ENCODE assay signal across 2 fruit fly cellular contexts in the genomic region with DNA sequence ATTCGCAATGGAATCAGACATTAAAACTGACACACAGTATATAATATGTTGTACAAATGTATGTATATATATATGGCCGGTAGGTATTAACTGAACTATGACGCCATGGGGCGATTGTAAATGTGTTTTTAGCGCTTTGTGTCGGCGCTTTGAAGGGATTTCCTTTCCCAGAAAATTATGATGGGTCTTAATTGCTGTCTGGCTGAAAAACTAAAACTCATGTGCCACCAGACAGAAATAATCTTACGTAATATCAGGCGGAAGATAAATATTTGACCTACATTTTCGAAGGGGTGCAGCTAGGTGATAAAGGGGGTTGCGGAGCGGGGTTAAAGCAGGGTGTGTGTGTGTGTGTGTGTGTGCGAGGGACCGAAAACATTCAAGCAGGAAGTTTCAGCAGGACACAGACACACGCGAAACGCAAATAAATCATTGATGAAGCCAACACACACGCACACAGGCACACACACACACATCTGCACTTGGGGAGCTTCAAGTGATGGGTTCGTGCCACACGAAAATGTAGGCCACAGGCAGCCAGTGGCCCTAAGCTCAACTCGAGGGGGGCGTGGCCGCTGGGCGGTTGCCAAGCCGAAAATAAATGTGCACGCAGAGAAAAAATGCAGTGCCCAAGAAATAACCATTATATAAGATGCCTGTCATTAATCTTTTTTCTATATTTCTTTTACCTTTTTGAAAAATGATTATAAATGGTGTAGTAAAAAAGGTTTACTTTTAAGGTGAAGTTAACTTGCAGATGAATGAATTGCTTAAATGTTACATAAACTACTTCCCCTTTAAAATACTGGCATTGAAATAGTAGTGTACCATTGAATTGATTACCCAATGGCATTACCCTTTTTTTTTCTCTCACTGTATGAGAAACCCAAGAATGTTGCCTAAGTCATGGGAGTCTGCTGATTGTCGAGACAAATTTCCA.
TF ChIP-seq lines count a peak whose summit lies in the region.

No protein-coding gene starts in this region.

TF ChIP-seq in whole organism, embryonic, 481 proteins besides CTCF, POLR2A, EP300 and RAD21 (continued from another document and continues in another):
- TF ChIP-seq CG6813 (GFP tag; optimal IDR thresholded peaks at IDR 0.05; lab: Kevin White, UChicago), result peak; percentile 29
- peak; percentile 3 for TF ChIP-seq CG12236 (GFP tag; optimal IDR thresholded peaks at IDR 0.05; lab: Kevin White, UChicago)
- TF ChIP-seq ftz-f1 (GFP tag; optimal IDR thresholded peaks at IDR 0.05; lab: Kevin White, UChicago), result no peak
- no peak for TF ChIP-seq pan (optimal IDR thresholded peaks at IDR 0.05; lab: Kevin White, UChicago)
- TF ChIP-seq pan (GFP tag; optimal IDR thresholded peaks at IDR 0.05 in 1 of 2, IDR thresholded peaks at IDR 0.05 in 1 of 2), result peak in 1 of 2 experiments; percentile 51
- TF ChIP-seq Bdp1 (GFP tag; optimal IDR thresholded peaks at IDR 0.05; lab: Kevin White, UChicago), result peak; percentile 20
- TF ChIP-seq Optix (GFP tag; IDR thresholded peaks at IDR 0.05; lab: Robert Waterston, UW), result no peak
- TF ChIP-seq CG17359 (tag; optimal IDR thresholded peaks at IDR 0.05; lab: Kevin White, UChicago), result peak; percentile 60
- no peak; the same call in 2 of the 3 replicates for TF ChIP-seq croc (GFP tag; conservative IDR thresholded peaks at IDR 0.05; lab: Robert Waterston, UW)
- peak; percentile 55; the same call in 1 of the 2 replicates for TF ChIP-seq esg (GFP tag; conservative IDR thresholded peaks at IDR 0.05; lab: Robert Waterston, UW)
- peak; percentile 2 for TF ChIP-seq Dip3 (GFP tag; optimal IDR thresholded peaks at IDR 0.05; lab: Kevin White, UChicago)
- peak; percentile 44 for TF ChIP-seq CG14710 (tag; optimal IDR thresholded peaks at IDR 0.05; lab: Kevin White, UChicago)
- TF ChIP-seq Bteb2 (GFP tag; optimal IDR thresholded peaks at IDR 0.05; lab: Kevin White, UChicago), result peak; percentile 44
- TF ChIP-seq Camta (GFP tag; optimal IDR thresholded peaks at IDR 0.05; lab: Kevin White, UChicago), result peak; percentile 49
- no peak for TF ChIP-seq fd102C (GFP tag; optimal IDR thresholded peaks at IDR 0.05; lab: Kevin White, UChicago)
- no peak for TF ChIP-seq D (optimal IDR thresholded peaks at IDR 0.05; lab: Kevin White, UChicago)
- peak; percentile 30 for TF ChIP-seq D (GFP tag; optimal IDR thresholded peaks at IDR 0.05; lab: Kevin White, UChicago)
- TF ChIP-seq Elba2 (GFP tag; optimal IDR thresholded peaks at IDR 0.05; lab: Kevin White, UChicago), result no peak
- peak; percentile 35; the same call in 2 of the 3 replicates for TF ChIP-seq tgo (GFP tag; IDR thresholded peaks at IDR 0.05; lab: Robert Waterston, UW)
- peak; percentile 9 for TF ChIP-seq Atf3 (GFP tag; optimal IDR thresholded peaks at IDR 0.05; lab: Kevin White, UChicago)
- TF ChIP-seq Blimp-1 (GFP tag; optimal IDR thresholded peaks at IDR 0.05; lab: Kevin White, UChicago), result peak; percentile 68
- peak; percentile 56 for TF ChIP-seq Meics (GFP tag; optimal IDR thresholded peaks at IDR 0.05; lab: Kevin White, UChicago)
- peak; percentile 41 for TF ChIP-seq CG17385 (GFP tag; optimal IDR thresholded peaks at IDR 0.05; lab: Kevin White, UChicago)
- TF ChIP-seq Abd-B (GFP tag; optimal IDR thresholded peaks at IDR 0.05; lab: Kevin White, UChicago), result peak; percentile 65
- TF ChIP-seq CG8944 (GFP tag; optimal IDR thresholded peaks at IDR 0.05; lab: Kevin White, UChicago), result peak; percentile 21
- peak; percentile 4 for TF ChIP-seq CG2116 (GFP tag; optimal IDR thresholded peaks at IDR 0.05; lab: Kevin White, UChicago)
- TF ChIP-seq tap (tag; optimal IDR thresholded peaks at IDR 0.05; lab: Kevin White, UChicago), result peak; percentile 5
- peak; percentile 53 for TF ChIP-seq CG4424 (GFP tag; optimal IDR thresholded peaks at IDR 0.05; lab: Kevin White, UChicago)
- peak; percentile 62 for TF ChIP-seq az2 (GFP tag; optimal IDR thresholded peaks at IDR 0.05; lab: Kevin White, UChicago)
- TF ChIP-seq Xbp1 (GFP tag; optimal IDR thresholded peaks at IDR 0.05; lab: Kevin White, UChicago), result peak; percentile 60
- peak; percentile 54 for TF ChIP-seq CG31441 (GFP tag; IDR thresholded peaks at IDR 0.05; lab: Robert Waterston, UW)
- peak; percentile 20 for TF ChIP-seq tin (GFP tag; optimal IDR thresholded peaks at IDR 0.05; lab: Kevin White, UChicago)
- TF ChIP-seq Fer2 (tag; optimal IDR thresholded peaks at IDR 0.05; lab: Kevin White, UChicago), result peak; percentile 15
- no peak for TF ChIP-seq al (GFP tag; IDR thresholded peaks at IDR 0.05; lab: Robert Waterston, UW)
- TF ChIP-seq CG18619 (GFP tag; optimal IDR thresholded peaks at IDR 0.05; lab: Kevin White, UChicago), result peak; percentile 5
- no peak for TF ChIP-seq CG1024 (GFP tag; IDR thresholded peaks at IDR 0.05; lab: Robert Waterston, UW)
- TF ChIP-seq CG15514 (GFP tag; optimal IDR thresholded peaks at IDR 0.05; lab: Kevin White, UChicago), result peak; percentile 14
- peak; percentile 63 for TF ChIP-seq unpg (GFP tag; optimal IDR thresholded peaks at IDR 0.05; lab: Kevin White, UChicago)
- peak; percentile 51 for TF ChIP-seq Sox100B (GFP tag; optimal IDR thresholded peaks at IDR 0.05; lab: Kevin White, UChicago)
- peak; percentile 10 for TF ChIP-seq pnt (GFP tag; optimal IDR thresholded peaks at IDR 0.05; lab: Kevin White, UChicago)
- peak; percentile 34 for TF ChIP-seq CG4854 (GFP tag; optimal IDR thresholded peaks at IDR 0.05; lab: Kevin White, UChicago)
- TF ChIP-seq Hr3 (GFP tag; optimal IDR thresholded peaks at IDR 0.05; lab: Kevin White, UChicago), result peak; percentile 46
- peak; percentile 44 for TF ChIP-seq sisA (GFP tag; IDR thresholded peaks at IDR 0.05; lab: Robert Waterston, UW)
- TF ChIP-seq CG3065 (GFP tag; optimal IDR thresholded peaks at IDR 0.05; lab: Kevin White, UChicago), result peak; percentile 16
- TF ChIP-seq CG33213 (GFP tag; optimal IDR thresholded peaks at IDR 0.05; lab: Kevin White, UChicago), result no peak
- peak; percentile 48 for TF ChIP-seq sd (tag; optimal IDR thresholded peaks at IDR 0.05; lab: Kevin White, UChicago)
- TF ChIP-seq ase (GFP tag; IDR thresholded peaks at IDR 0.05; lab: Robert Waterston, UW), result no peak
- no peak for TF ChIP-seq HLH4C (GFP tag; IDR thresholded peaks at IDR 0.05; lab: Robert Waterston, UW; ENCODE audit: partially characterized antibody)
- peak; percentile 47 for TF ChIP-seq chn (GFP tag; optimal IDR thresholded peaks at IDR 0.05; lab: Kevin White, UChicago)
- TF ChIP-seq otp (GFP tag; IDR thresholded peaks at IDR 0.05; lab: Robert Waterston, UW), result no peak
- peak; percentile 12 for TF ChIP-seq her (GFP tag; optimal IDR thresholded peaks at IDR 0.05; lab: Kevin White, UChicago)
- TF ChIP-seq CG12299 (tag; optimal IDR thresholded peaks at IDR 0.05; lab: Kevin White, UChicago), result no peak
- peak; percentile 10 for TF ChIP-seq CG8089 (GFP tag; optimal IDR thresholded peaks at IDR 0.05; lab: Kevin White, UChicago)
- TF ChIP-seq Ada2b (GFP tag; IDR thresholded peaks at IDR 0.05; lab: Robert Waterston, UW), result 0 out of 2 replicates have a peak, but pooled peaks have one; percentile 15
- TF ChIP-seq CG10979 (tag; optimal IDR thresholded peaks at IDR 0.05; lab: Kevin White, UChicago), result peak; percentile 68
- TF ChIP-seq CG15269 (tag; optimal IDR thresholded peaks at IDR 0.05; lab: Kevin White, UChicago), result peak; percentile 61
- peak; percentile 79 for TF ChIP-seq dmrt99B (tag; optimal IDR thresholded peaks at IDR 0.05; lab: Kevin White, UChicago)
- peak; percentile 43 for TF ChIP-seq en (GFP tag; optimal IDR thresholded peaks at IDR 0.05; lab: Kevin White, UChicago)
- TF ChIP-seq gsb (GFP tag; IDR thresholded peaks at IDR 0.05; lab: Robert Waterston, UW), result peak; percentile 24; the same call in 1 of the 2 replicates

TF ChIP-seq in whole organism, prepupa, 60 proteins besides CTCF, POLR2A, EP300 and RAD21 (continued from another document):
- TF ChIP-seq fkh (GFP tag; optimal IDR thresholded peaks at IDR 0.05; lab: Kevin White, UChicago), result no peak
- no peak for TF ChIP-seq CG9139 (GFP tag; optimal IDR thresholded peaks at IDR 0.05; lab: Kevin White, UChicago)
- TF ChIP-seq CG6792 (GFP tag; optimal IDR thresholded peaks at IDR 0.05; lab: Kevin White, UChicago), result peak; percentile 7
- TF ChIP-seq Sox14 (GFP tag; optimal IDR thresholded peaks at IDR 0.05; lab: Kevin White, UChicago), result peak; percentile 59
- TF ChIP-seq Lpt (GFP tag; optimal IDR thresholded peaks at IDR 0.05; lab: Kevin White, UChicago), result peak; percentile 21
- peak; percentile 26 for TF ChIP-seq Smox (GFP tag; optimal IDR thresholded peaks at IDR 0.05; lab: Kevin White, UChicago)
- TF ChIP-seq achi (GFP tag; optimal IDR thresholded peaks at IDR 0.05; lab: Kevin White, UChicago), result peak; percentile 57
- peak; percentile 61 for TF ChIP-seq Gug (GFP tag; IDR thresholded peaks at IDR 0.05; lab: Robert Waterston, UW)
- TF ChIP-seq fd59A (GFP tag; optimal IDR thresholded peaks at IDR 0.05; lab: Kevin White, UChicago), result no peak
- TF ChIP-seq CG31627 (GFP tag; optimal IDR thresholded peaks at IDR 0.05; lab: Kevin White, UChicago), result peak; percentile 37
- peak; percentile 60 for TF ChIP-seq CG4318 (GFP tag; optimal IDR thresholded peaks at IDR 0.05; lab: Kevin White, UChicago)
- peak; percentile 39 for TF ChIP-seq Hr39 (GFP tag; optimal IDR thresholded peaks at IDR 0.05; lab: Kevin White, UChicago)
- TF ChIP-seq Ets21C (GFP tag; optimal IDR thresholded peaks at IDR 0.05; lab: Kevin White, UChicago), result peak; percentile 13
- peak; percentile 48 for TF ChIP-seq lz (GFP tag; optimal IDR thresholded peaks at IDR 0.05; lab: Kevin White, UChicago)
- TF ChIP-seq eg (GFP tag; IDR thresholded peaks at IDR 0.05; lab: Robert Waterston, UW), result peak; percentile 40; the same call in 2 of the 3 replicates
- peak; percentile 52; the same call in 1 of the 2 replicates for TF ChIP-seq CG11294 (GFP tag; IDR thresholded peaks at IDR 0.05; lab: Robert Waterston, UW)
- no peak for TF ChIP-seq fd85E (GFP tag; optimal IDR thresholded peaks at IDR 0.05; lab: Kevin White, UChicago)
- TF ChIP-seq spab (GFP tag; optimal IDR thresholded peaks at IDR 0.05; lab: Kevin White, UChicago), result peak; percentile 10
- TF ChIP-seq CG6808 (GFP tag; optimal IDR thresholded peaks at IDR 0.05; lab: Kevin White, UChicago), result peak; percentile 2
- peak in 1 of 2 experiments; percentile 71 for TF ChIP-seq salr (GFP tag; optimal IDR thresholded peaks at IDR 0.05; lab: Kevin White, UChicago)
- TF ChIP-seq CG3032 (tag; optimal IDR thresholded peaks at IDR 0.05; lab: Kevin White, UChicago), result peak; percentile 43
- TF ChIP-seq CG11762 (GFP tag; optimal IDR thresholded peaks at IDR 0.05; lab: Kevin White, UChicago; ENCODE audit: insufficient read depth), result peak; percentile 41
- TF ChIP-seq Eip78C (GFP tag; lab: Kevin White, UChicago), result peak; percentile 90
- TF ChIP-seq Sox15 (GFP tag; optimal IDR thresholded peaks at IDR 0.05; lab: Kevin White, UChicago), result no peak
- TF ChIP-seq CG10669 (GFP tag; optimal IDR thresholded peaks at IDR 0.05; lab: Kevin White, UChicago), result peak; percentile 47
- no peak for TF ChIP-seq CG1621 (tag; optimal IDR thresholded peaks at IDR 0.05; lab: Kevin White, UChicago)
- TF ChIP-seq vri (GFP tag; optimal IDR thresholded peaks at IDR 0.05; lab: Kevin White, UChicago), result no peak
- TF ChIP-seq CG8632 (GFP tag; optimal IDR thresholded peaks at IDR 0.05; lab: Kevin White, UChicago), result peak; percentile 33
- TF ChIP-seq ss (GFP tag; optimal IDR thresholded peaks at IDR 0.05; lab: Kevin White, UChicago), result peak in 1 of 2 experiments; percentile 51
- TF ChIP-seq Sox102F (GFP tag; optimal IDR thresholded peaks at IDR 0.05; lab: Kevin White, UChicago), result no peak
- peak; percentile 57 for TF ChIP-seq pdm3 (GFP tag; optimal IDR thresholded peaks at IDR 0.05; lab: Kevin White, UChicago)
- TF ChIP-seq CG11902 (GFP tag; optimal IDR thresholded peaks at IDR 0.05; lab: Kevin White, UChicago), result no peak
- peak; percentile 77 for TF ChIP-seq Hr4 (GFP tag; optimal IDR thresholded peaks at IDR 0.05; lab: Kevin White, UChicago)
- TF ChIP-seq Hr38 (GFP tag; optimal IDR thresholded peaks at IDR 0.05; lab: Kevin White, UChicago), result no peak
- peak; percentile 56 for TF ChIP-seq OdsH (GFP tag; optimal IDR thresholded peaks at IDR 0.05; lab: Kevin White, UChicago)
- TF ChIP-seq CG32006 (GFP tag; optimal IDR thresholded peaks at IDR 0.05; lab: Kevin White, UChicago), result peak; percentile 84
- TF ChIP-seq topi (GFP tag; optimal IDR thresholded peaks at IDR 0.05; lab: Kevin White, UChicago), result peak; percentile 42
- TF ChIP-seq CG6854 (GFP tag; optimal IDR thresholded peaks at IDR 0.05; lab: Kevin White, UChicago), result no peak
- TF ChIP-seq CG6163 (GFP tag; IDR thresholded peaks at IDR 0.05; lab: Robert Waterston, UW), result peak; percentile 51; the same call in 1 of the 3 replicates
- peak; percentile 40 for TF ChIP-seq CG8319 (GFP tag; optimal IDR thresholded peaks at IDR 0.05; lab: Kevin White, UChicago)
